Worm (Caenorhabditis elegans) whole organism, early embryonic: ENCODE measurements around the gene F33H12.7.

Source experiments
- F13C5.2 ChIP-seq: sonication (generic microtip); optimal IDR thresholded peaks from 2 replicates; lab custom pipeline; 2017; ENCODE audit warnings: mild to moderate bottlenecking, missing genetic modification characterization, inconsistent platforms, missing compliant biosample characterization
- aly-1 ChIP-seq: sonication (generic microtip); optimal IDR thresholded peaks from 2 replicates; lab custom pipeline; 2016; ENCODE audit warnings: missing genetic modification characterization, missing compliant biosample characterization
- ama-1 ChIP-seq: fragments of 150-350 bp; optimal IDR thresholded peaks from 2 replicates; lab custom pipeline; 2014
- ets-7 ChIP-seq: sonication (generic microtip); optimal IDR thresholded peaks from 2 replicates; lab custom pipeline; 2016; ENCODE audit warnings: missing genotype, missing genetic modification characterization, missing compliant biosample characterization
- hmg-4 ChIP-seq: fragments of 200-800 bp; sonication (Bioruptor generic); optimal IDR thresholded peaks from 2 replicates; lab custom pipeline; 2018; ENCODE audit warnings: mild to moderate bottlenecking, missing genetic modification characterization, missing compliant biosample characterization
- tbx-37 ChIP-seq: fragments of 200-800 bp; sonication (Bioruptor generic); conservative IDR thresholded peaks from 2 replicates; pipeline ENCODE4 v1.3.6; 2022; ENCODE audit warnings: missing genetic modification reagents, missing genetic modification characterization, missing compliant biosample characterization
- tra-4 ChIP-seq: sonication (generic microtip); optimal IDR thresholded peaks from 2 replicates; lab custom pipeline; 2017; ENCODE audit warnings: missing genetic modification characterization, missing compliant biosample characterization

DNA sequence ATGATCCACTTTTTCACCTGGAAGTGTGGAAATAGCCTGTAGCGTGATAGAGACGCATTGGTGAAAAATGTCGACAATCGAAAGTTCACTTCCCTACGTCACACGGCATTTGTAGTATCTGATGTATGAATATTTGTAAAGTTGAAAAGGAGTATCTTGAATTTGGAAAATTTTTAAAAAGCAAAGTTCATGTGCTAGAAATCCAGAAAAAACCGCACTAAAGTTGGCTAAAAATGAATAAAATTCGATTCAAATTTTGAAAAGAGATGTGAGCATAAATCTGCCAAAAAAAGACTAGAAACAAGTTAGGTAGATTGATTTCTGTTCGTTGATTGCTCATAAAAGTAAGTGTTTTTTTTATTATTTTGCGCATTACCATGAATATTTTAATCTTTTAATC is 3.7 kb downstream of the F33H12.7 start, which contains the start of gene sri-74:
- TF ChIP-seq ets-7 (no peak), F13C5.2 (tag; lab: Kevin White, UChicago) (no peak), tra-4 (tag; lab: Kevin White, UChicago) (no peak), tbx-37 (GFP tag; lab: Robert Waterston, UW) (no peak), ama-1 (lab: Kevin White, UChicago) (no peak), hmg-4 (GFP tag; lab: Kevin White, UChicago) (no peak), aly-1 (tag; lab: Kevin White, UChicago) (no peak)
